Worm (Caenorhabditis elegans): ENCODE results near the gene Y37E11AL.9.

- TF ChIP-seq ama-1 (optimal IDR thresholded peaks at IDR 0.05) = no peak
- no peak for TF ChIP-seq ceh-30 (tag; optimal IDR thresholded peaks at IDR 0.05)
- no peak for TF ChIP-seq dmd-4 (tag; optimal IDR thresholded peaks at IDR 0.05; ENCODE audit: borderline replicate concordance)
- TF ChIP-seq ceh-45 (GFP tag; IDR thresholded peaks at IDR 0.05) = no peak
- no peak for TF ChIP-seq nhr-11 (tag; optimal IDR thresholded peaks at IDR 0.05)
- no peak for TF ChIP-seq pag-3 (tag; optimal IDR thresholded peaks at IDR 0.05; ENCODE audit: borderline replicate concordance)
- no peak for TF ChIP-seq ceh-31 (tag; optimal IDR thresholded peaks at IDR 0.05)
- TF ChIP-seq sox-4 (tag; optimal IDR thresholded peaks at IDR 0.05) = no peak
- TF ChIP-seq pqm-1 (tag; optimal IDR thresholded peaks at IDR 0.05) = no peak
- no peak for TF ChIP-seq fkh-10 (GFP tag; optimal IDR thresholded peaks at IDR 0.05)
- no peak for TF ChIP-seq hlh-8 (tag; optimal IDR thresholded peaks at IDR 0.05)
- TF ChIP-seq hlh-30 (tag; optimal IDR thresholded peaks at IDR 0.05; ENCODE audit: insufficient read depth) = no peak
- TF ChIP-seq nhr-232 (tag; optimal IDR thresholded peaks at IDR 0.05) = no peak
These were observed 20.2 kb upstream of the Y37E11AL.9 start for ce11 chrIV:3720644-3721043.

All from whole organism, late embryonic.